Worm (Caenorhabditis elegans) whole organism, L1 larva: Measurements from ENCODE around the gene dmsr-4.

ENCODE experiments used
- C04F5.9 ChIP-seq: sonication (generic microtip); optimal IDR thresholded peaks from 2 replicates; lab custom pipeline; 2016; ENCODE audit warnings: missing genetic modification characterization, missing compliant biosample characterization
- F16B12.6 ChIP-seq: fragments of 150-350 bp; optimal IDR thresholded peaks from 2 replicates; lab custom pipeline; 2014; ENCODE audit warnings: missing biosample characterization, missing genetic modification characterization
- ama-1 ChIP-seq: fragments of 150-350 bp; optimal IDR thresholded peaks from 2 replicates; lab custom pipeline; 2014
- blmp-1 ChIP-seq: fragments of 150-350 bp; optimal IDR thresholded peaks from 2 replicates; lab custom pipeline; 2014; ENCODE audit warnings: missing biosample characterization, missing genetic modification characterization
- ceh-63 ChIP-seq: fragments of 200-800 bp; sonication (Bioruptor generic); optimal IDR thresholded peaks from 2 replicates; lab custom pipeline; 2018; ENCODE audit warnings: mild to moderate bottlenecking, missing genetic modification characterization, missing compliant biosample characterization
- ceh-8 ChIP-seq: fragments of 200-800 bp; sonication (Bioruptor generic); optimal IDR thresholded peaks from 2 replicates; lab custom pipeline; 2018; ENCODE audit warnings: mild to moderate bottlenecking, missing genetic modification characterization, moderate library complexity, missing compliant biosample characterization
- ceh-82 ChIP-seq, 3 experiments: fragments of 150-350 bp in 1 of 3; sonication (generic microtip) in 2 of 3; optimal IDR thresholded peaks; 2 replicates each; lab custom pipeline; 2014 to 2017; ENCODE audit warnings: missing biosample characterization in 3 of 3, missing genetic modification characterization in 3 of 3
- ces-1 ChIP-seq: fragments of 150-350 bp; optimal IDR thresholded peaks from 2 replicates; lab custom pipeline; 2014; ENCODE audit warnings: missing biosample characterization, missing genetic modification reagents, missing genetic modification characterization
- dpl-1 ChIP-seq, 3 experiments: fragments of 150-350 bp in 2 of 3; sonication (generic microtip) in 1 of 3; optimal IDR thresholded peaks; 2 replicates each; lab custom pipeline; 2014 to 2017; ENCODE audit warnings: missing biosample characterization in 3 of 3, missing genetic modification characterization in 3 of 3, missing genetic modification reagents in 3 of 3
- dsc-1 ChIP-seq: sonication (generic microtip); optimal IDR thresholded peaks from 2 replicates; lab custom pipeline; 2016; ENCODE audit warnings: mild to moderate bottlenecking, missing genetic modification characterization, missing compliant biosample characterization
- efl-1 ChIP-seq, 4 experiments: fragments of 150-350 bp; optimal IDR thresholded peaks in 3 of 4; peaks in 1 of 4; 1 replicate in 1 of 4; 2 replicates in 3 of 4; lab custom pipeline; 2014; ENCODE audit warnings: missing biosample characterization in 2 of 4, missing genetic modification characterization in 2 of 4, missing genetic modification reagents in 2 of 4
- efl-3 ChIP-seq: fragments of 200-800 bp; sonication (Bioruptor generic); optimal IDR thresholded peaks from 2 replicates; lab custom pipeline; 2018; ENCODE audit warnings: mild to moderate bottlenecking, missing genetic modification characterization, missing compliant biosample characterization
- elt-2 ChIP-seq: sonication (generic microtip); optimal IDR thresholded peaks from 2 replicates; lab custom pipeline; 2016; ENCODE audit warnings: missing genetic modification characterization, mild to moderate bottlenecking, inconsistent platforms, missing compliant biosample characterization, missing genetic modification reagents
- elt-3 ChIP-seq, 6 experiments: fragments of 150-350 bp in 1 of 6; sonication (generic microtip); optimal IDR thresholded peaks; 2 replicates each; lab custom pipeline; 2017 to 2018; ENCODE audit warnings: missing biosample characterization in 6 of 6, missing genetic modification characterization in 6 of 6, inconsistent platforms in 1 of 6
- ets-5 ChIP-seq: fragments of 200-800 bp; sonication (Bioruptor generic); IDR thresholded peaks from 2 replicates; pipeline ENCODE4 v1.3.6; 2022; ENCODE audit warnings: missing genetic modification characterization, missing compliant biosample characterization
- grh-1 ChIP-seq: fragments of 200-800 bp; sonication (Bioruptor generic); IDR thresholded peaks from 2 replicates; pipeline ENCODE4 v1.3.6; 2022; ENCODE audit warnings: missing genetic modification reagents, missing genetic modification characterization, missing compliant biosample characterization
- hpl-2 ChIP-seq: fragments of 150-350 bp; optimal IDR thresholded peaks from 2 replicates; lab custom pipeline; 2014; ENCODE audit warnings: missing biosample characterization, missing genetic modification reagents, missing genetic modification characterization
- irx-1 ChIP-seq: sonication (generic microtip); optimal IDR thresholded peaks from 2 replicates; lab custom pipeline; 2016; ENCODE audit warnings: missing genetic modification characterization, missing compliant biosample characterization
- isw-1 ChIP-seq: fragments of 200-800 bp; sonication (Bioruptor generic); IDR thresholded peaks from 2 replicates; pipeline ENCODE4 v1.3.6; 2022; ENCODE audit warnings: missing genetic modification characterization, missing compliant biosample characterization
- jun-1 ChIP-seq: fragments of 150-350 bp; optimal IDR thresholded peaks from 2 replicates; lab custom pipeline; 2014; ENCODE audit warnings: missing biosample characterization, missing genetic modification reagents, missing genetic modification characterization
- lin-35 ChIP-seq, 2 experiments: fragments of 150-350 bp; optimal IDR thresholded peaks; 2 replicates each; lab custom pipeline; 2014; ENCODE audit warnings: missing biosample characterization in 2 of 2, missing genetic modification characterization in 2 of 2, missing genetic modification reagents in 2 of 2
- lir-3 ChIP-seq: sonication (generic microtip); optimal IDR thresholded peaks from 2 replicates; lab custom pipeline; 2016; ENCODE audit warnings: mild to moderate bottlenecking, missing genetic modification characterization, moderate library complexity, missing compliant biosample characterization; ENCODE audit not compliant: poor library complexity
- lsy-2 ChIP-seq, 2 experiments: fragments of 150-350 bp; optimal IDR thresholded peaks; 2 replicates each; lab custom pipeline; 2014; ENCODE audit warnings: missing biosample characterization in 2 of 2, missing genetic modification characterization in 2 of 2
- mef-2 ChIP-seq: fragments of 150-350 bp; optimal IDR thresholded peaks from 2 replicates; lab custom pipeline; 2014; ENCODE audit warnings: missing biosample characterization, missing genetic modification characterization
- mep-1 ChIP-seq: fragments of 150-350 bp; optimal IDR thresholded peaks from 2 replicates; lab custom pipeline; 2014; ENCODE audit warnings: missing biosample characterization, missing genetic modification characterization
- nhr-19 ChIP-seq: fragments of 200-800 bp; sonication (Bioruptor generic); conservative IDR thresholded peaks from 2 replicates; pipeline ENCODE4 v1.3.6; 2022; ENCODE audit warnings: missing genetic modification characterization, missing compliant biosample characterization
- nhr-20 ChIP-seq: sonication (generic microtip); optimal IDR thresholded peaks from 2 replicates; lab custom pipeline; 2016; ENCODE audit warnings: mild to moderate bottlenecking, missing genetic modification characterization, missing compliant biosample characterization
- nhr-237 ChIP-seq: fragments of 150-350 bp; optimal IDR thresholded peaks from 2 replicates; lab custom pipeline; 2014; ENCODE audit warnings: missing biosample characterization, missing genetic modification characterization
- nhr-28 ChIP-seq: fragments of 150-350 bp; optimal IDR thresholded peaks from 2 replicates; lab custom pipeline; 2014; ENCODE audit warnings: missing biosample characterization, missing genetic modification characterization
- nhr-47 ChIP-seq: sonication (generic microtip); optimal IDR thresholded peaks from 2 replicates; lab custom pipeline; 2016; ENCODE audit warnings: mild to moderate bottlenecking, missing genetic modification characterization, moderate library complexity, missing compliant biosample characterization
- nhr-71 ChIP-seq: sonication (generic microtip); optimal IDR thresholded peaks from 2 replicates; lab custom pipeline; 2016; ENCODE audit warnings: mild to moderate bottlenecking, missing genetic modification characterization, moderate library complexity, missing compliant biosample characterization
- nhr-76 ChIP-seq: sonication (generic microtip); optimal IDR thresholded peaks from 2 replicates; lab custom pipeline; 2017; ENCODE audit warnings: missing biosample characterization, missing genetic modification characterization
- nhr-85 ChIP-seq: sonication (generic microtip); peaks from one replicate; lab custom pipeline; 2016; ENCODE audit warnings: missing genetic modification characterization, inconsistent platforms, missing compliant biosample characterization
- nhr-90 ChIP-seq: sonication (generic microtip); optimal IDR thresholded peaks from 2 replicates; lab custom pipeline; 2016; ENCODE audit warnings: mild to moderate bottlenecking, missing genetic modification characterization, missing compliant biosample characterization; ENCODE audit not compliant: poor library complexity
- rnt-1 ChIP-seq: sonication (generic microtip); optimal IDR thresholded peaks from 2 replicates; lab custom pipeline; 2016; ENCODE audit warnings: mild to moderate bottlenecking, missing genetic modification characterization, moderate library complexity, missing compliant biosample characterization
- skn-1 ChIP-seq: fragments of 150-350 bp; optimal IDR thresholded peaks from 2 replicates; lab custom pipeline; 2014; ENCODE audit warnings: missing biosample characterization, missing genetic modification characterization
- snu-23 ChIP-seq: sonication (generic microtip); optimal IDR thresholded peaks from 2 replicates; lab custom pipeline; 2016; ENCODE audit warnings: missing genetic modification characterization, missing compliant biosample characterization
- swsn-7 ChIP-seq: sonication (generic microtip); optimal IDR thresholded peaks from 2 replicates; lab custom pipeline; 2016; ENCODE audit warnings: missing genetic modification characterization, missing compliant biosample characterization
- tbx-2 ChIP-seq: sonication (generic microtip); optimal IDR thresholded peaks from 2 replicates; lab custom pipeline; 2016; ENCODE audit warnings: missing genetic modification characterization, missing compliant biosample characterization
- tlp-1 ChIP-seq: fragments of 150-350 bp; optimal IDR thresholded peaks from 2 replicates; lab custom pipeline; 2014; ENCODE audit warnings: missing biosample characterization, missing genetic modification characterization
- unc-130 ChIP-seq: fragments of 150-350 bp; optimal IDR thresholded peaks from 2 replicates; lab custom pipeline; 2017; ENCODE audit warnings: missing biosample characterization, missing genetic modification characterization, inconsistent platforms
- unc-86 ChIP-seq: sonication (generic microtip); optimal IDR thresholded peaks from 2 replicates; lab custom pipeline; 2016; ENCODE audit warnings: missing genetic modification characterization, missing compliant biosample characterization
- unc-98 ChIP-seq: fragments of 200-800 bp; sonication (Bioruptor generic); IDR thresholded peaks from 2 replicates; pipeline ENCODE4 v1.3.6; 2022; ENCODE audit warnings: missing genetic modification characterization, missing compliant biosample characterization
- xbp-1 ChIP-seq: sonication (generic microtip); optimal IDR thresholded peaks from 2 replicates; lab custom pipeline; 2016; ENCODE audit warnings: missing genetic modification characterization, missing compliant biosample characterization
- ztf-11 ChIP-seq, 2 experiments: sonication (generic microtip); optimal IDR thresholded peaks; 2 replicates each; lab custom pipeline; 2016 to 2017; ENCODE audit warnings: missing genetic modification characterization in 2 of 2, missing biosample characterization in 1 of 2, missing compliant biosample characterization in 1 of 2
- ztf-4 ChIP-seq: fragments of 150-350 bp; optimal IDR thresholded peaks from 2 replicates; lab custom pipeline; 2014; ENCODE audit warnings: missing biosample characterization, missing genetic modification characterization

The dmsr-4 gene

DNA sequence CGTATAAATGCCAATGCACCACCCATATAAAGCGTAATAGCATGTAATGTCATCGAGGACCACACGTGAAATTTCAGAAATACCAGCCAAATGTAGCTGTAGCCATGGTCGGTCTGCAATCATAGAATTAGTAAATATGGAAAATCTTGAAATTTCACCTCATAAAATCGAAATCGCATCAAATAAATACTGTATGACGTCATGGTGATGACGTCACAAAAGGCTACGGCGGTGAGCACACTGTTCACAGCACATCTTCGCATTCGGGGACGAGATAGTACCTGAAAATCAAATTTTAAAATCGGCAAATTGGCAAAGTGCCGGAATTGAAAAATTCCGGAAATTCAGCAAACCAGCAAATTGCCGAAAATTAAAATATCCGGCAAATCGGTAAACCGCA lies 7.1 kb downstream of the dmsr-4 start:
- TF ChIP-seq ceh-8 (no peak), lir-3 (tag; lab: Kevin White, UChicago) (no peak), hpl-2 (no peak), rnt-1 (tag; lab: Kevin White, UChicago) (no peak), ztf-11 (tag; optimal IDR thresholded peaks at IDR 0.05; lab: Kevin White, UChicago) (no peak), tbx-2 (tag; lab: Kevin White, UChicago) (no peak), nhr-28 (no peak), unc-98 (GFP tag; lab: Robert Waterston, UW) (no peak), isw-1 (GFP tag; lab: Robert Waterston, UW) (no peak), grh-1 (GFP tag; lab: Robert Waterston, UW) (no peak), skn-1 (tag; lab: Kevin White, UChicago) (no peak)

DNA sequence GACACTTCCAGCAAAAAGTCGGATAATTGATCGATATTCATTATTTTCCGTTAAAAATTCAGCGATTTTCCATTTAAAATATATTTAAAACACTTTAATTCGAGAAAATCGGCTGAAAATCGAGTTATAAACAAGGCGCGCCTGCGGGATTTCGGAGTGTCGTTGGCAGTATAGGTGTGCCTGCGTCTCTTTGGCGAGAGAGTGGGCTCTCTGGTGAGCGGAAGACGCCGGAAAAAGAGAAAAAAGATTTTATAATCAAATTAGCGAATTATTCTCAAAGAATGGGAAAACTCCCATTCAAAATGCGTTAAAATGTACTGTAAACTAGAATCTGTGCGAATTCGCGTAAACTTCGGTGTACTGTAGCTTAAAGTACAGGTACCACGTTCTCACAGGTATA lies 9.1 kb downstream of the dmsr-4 start, which contains the start of gene D1069.3:
Gene D1069.3, minus strand, starts transcription at position 158 of the 400 bp plus-strand sequence.
- TF ChIP-seq ama-1 = no peak
- TF ChIP-seq ces-1 = peak; percentile 4
- peak; percentile 21 for TF ChIP-seq dsc-1 (tag; lab: Kevin White, UChicago)
- peak; percentile 74 for TF ChIP-seq nhr-47
- TF ChIP-seq C04F5.9 = peak; percentile 9
- TF ChIP-seq nhr-20 (tag; lab: Kevin White, UChicago) = peak; percentile 11
- TF ChIP-seq nhr-19 (GFP tag; lab: Robert Waterston, UW) = 0 out of 2 replicates have a peak, but pooled peaks have one; percentile 23
- TF ChIP-seq lsy-2 (tag; optimal IDR thresholded peaks at IDR 0.05; lab: Kevin White, UChicago) = peak; percentile 55 to 58
- peak; percentile 34 for TF ChIP-seq unc-86
- peak; percentile 50 for TF ChIP-seq mep-1 (tag; lab: Kevin White, UChicago)
- TF ChIP-seq unc-98 (GFP tag; lab: Robert Waterston, UW) = no peak
- TF ChIP-seq efl-1 (optimal IDR thresholded peaks at IDR 0.05; lab: Kevin White, UChicago) = peak; percentile 62 to 65
- peak; percentile 53 to 90 for TF ChIP-seq efl-1 (GFP tag; optimal IDR thresholded peaks at IDR 0.05 in 1 of 2; lab: Kevin White, UChicago)
- TF ChIP-seq blmp-1 (tag; lab: Kevin White, UChicago) = peak; percentile 4
- no peak for TF ChIP-seq ceh-63
- TF ChIP-seq dpl-1 (GFP tag; optimal IDR thresholded peaks at IDR 0.05; lab: Kevin White, UChicago) = peak; percentile 14 to 59 (median 23)
- TF ChIP-seq F16B12.6 (tag; lab: Kevin White, UChicago) = peak; percentile 43
- no peak for TF ChIP-seq elt-2 (tag; lab: Kevin White, UChicago)
- TF ChIP-seq nhr-85 (tag; lab: Kevin White, UChicago) = peak; percentile 39
- TF ChIP-seq elt-3 (tag; optimal IDR thresholded peaks at IDR 0.05; lab: Kevin White, UChicago) = no peak
- peak; percentile 31 to 52 (median 41) for TF ChIP-seq ceh-82 (tag; optimal IDR thresholded peaks at IDR 0.05; lab: Kevin White, UChicago)
- TF ChIP-seq snu-23 (GFP tag; lab: Kevin White, UChicago) = peak; percentile 58
- peak; percentile 67 for TF ChIP-seq nhr-71 (tag; lab: Kevin White, UChicago)
- peak; percentile 48 for TF ChIP-seq xbp-1 (tag; lab: Kevin White, UChicago)
- TF ChIP-seq lin-35 (GFP tag; optimal IDR thresholded peaks at IDR 0.05; lab: Kevin White, UChicago) = peak; percentile 51 to 52
- TF ChIP-seq unc-130 = peak; percentile 24
- TF ChIP-seq tlp-1 (tag; lab: Kevin White, UChicago) = no peak
- TF ChIP-seq nhr-76 (tag; lab: Kevin White, UChicago) = no peak
- TF ChIP-seq tbx-2 (tag; lab: Kevin White, UChicago) = peak; percentile 46
- TF ChIP-seq isw-1 (GFP tag; lab: Robert Waterston, UW) = peak; percentile 47; the same call in 1 of the 2 replicates
- TF ChIP-seq irx-1 = no peak
- no peak for TF ChIP-seq ets-5 (GFP tag; lab: Robert Waterston, UW)
- no peak for TF ChIP-seq mef-2
- TF ChIP-seq nhr-237 (tag; lab: Kevin White, UChicago) = no peak
- TF ChIP-seq jun-1 = no peak
- peak; percentile 39 for TF ChIP-seq skn-1 (tag; lab: Kevin White, UChicago)
- TF ChIP-seq efl-3 (GFP tag; lab: Kevin White, UChicago) = no peak
- TF ChIP-seq grh-1 (GFP tag; lab: Robert Waterston, UW) = no peak
- TF ChIP-seq nhr-90 (tag; lab: Kevin White, UChicago) = no peak
- peak; percentile 66 for TF ChIP-seq swsn-7 (tag; lab: Kevin White, UChicago)
- no peak for TF ChIP-seq ztf-4 (tag; lab: Kevin White, UChicago)
- TF ChIP-seq ceh-8 = peak; percentile 90
